Fruit fly (Drosophila melanogaster): ENCODE results near the gene alphaTub85E.
A peak's percentile ranks its signal among the peaks of the same experiment; 100 is the strongest.

alphaTub85E gene

dm6 chr3R:9730784-9731183 is 2.3 kb downstream of the alphaTub85E start, which contains the start of gene FoxP:
Gene FoxP, minus strand, starts transcription at chr3R:9730872.
- TF ChIP-seq CG10979 (tag; optimal IDR thresholded peaks at IDR 0.05) (peak; percentile 24), CG8290 (GFP tag; optimal IDR thresholded peaks at IDR 0.05) (no peak), CG8290 (tag; optimal IDR thresholded peaks at IDR 0.05) (no peak), gem (tag; optimal IDR thresholded peaks at IDR 0.05) (peak; percentile 46), Gsc (GFP tag; IDR thresholded peaks at IDR 0.05) (no peak), Kr (GFP tag; optimal IDR thresholded peaks at IDR 0.05) (no peak), CG14710 (tag; optimal IDR thresholded peaks at IDR 0.05) (peak; percentile 25), CG13424 (tag; optimal IDR thresholded peaks at IDR 0.05) (peak; percentile 47), ewg (GFP tag; optimal IDR thresholded peaks at IDR 0.05) (peak; percentile 88), phol (tag; optimal IDR thresholded peaks at IDR 0.05) (peak; percentile 24), CG18764 (GFP tag; optimal IDR thresholded peaks at IDR 0.05) (peak; percentile 61), CG30020 (tag; optimal IDR thresholded peaks at IDR 0.05) (peak; percentile 62), PHDP (tag; optimal IDR thresholded peaks at IDR 0.05) (peak; percentile 19)

- TF ChIP-seq HLH3B (GFP tag; IDR thresholded peaks at IDR 0.05), result no peak
- TF ChIP-seq Bgb (GFP tag; IDR thresholded peaks at IDR 0.05; ENCODE audit: partially characterized antibody), result peak; percentile 85
- no peak for TF ChIP-seq CHES-1-like (GFP tag; optimal IDR thresholded peaks at IDR 0.05)
- TF ChIP-seq br (optimal IDR thresholded peaks at IDR 0.05), result no peak
- no peak for TF ChIP-seq emc (GFP tag; optimal IDR thresholded peaks at IDR 0.05)
- peak; percentile 62 for TF ChIP-seq stwl (tag; optimal IDR thresholded peaks at IDR 0.05)
- no peak for TF ChIP-seq Awh (GFP tag; IDR thresholded peaks at IDR 0.05)
- TF ChIP-seq corto (GFP tag; optimal IDR thresholded peaks at IDR 0.05), result no peak
- TF ChIP-seq E2f1 (GFP tag; IDR thresholded peaks at IDR 0.05), result no peak
- TF ChIP-seq Hr78 (GFP tag; optimal IDR thresholded peaks at IDR 0.05), result no peak
- TF ChIP-seq CG32772 (GFP tag; IDR thresholded peaks at IDR 0.05), result no peak
- no peak for TF ChIP-seq CG7745 (tag; optimal IDR thresholded peaks at IDR 0.05)
- TF ChIP-seq pita (GFP tag; optimal IDR thresholded peaks at IDR 0.05), result peak; percentile 29
- TF ChIP-seq Pdp1 (GFP tag; optimal IDR thresholded peaks at IDR 0.05), result no peak
- no peak for TF ChIP-seq otp (GFP tag; IDR thresholded peaks at IDR 0.05)
- TF ChIP-seq CG10147 (GFP tag; optimal IDR thresholded peaks at IDR 0.05), result no peak
- no peak for TF ChIP-seq dan (GFP tag; IDR thresholded peaks at IDR 0.05)
- TF ChIP-seq Antp (GFP tag; optimal IDR thresholded peaks at IDR 0.05), result no peak
- TF ChIP-seq sna (GFP tag; IDR thresholded peaks at IDR 0.05; ENCODE audit: partially characterized antibody), result peak; percentile 83
- no peak for TF ChIP-seq crol (GFP tag; IDR thresholded peaks at IDR 0.05)
- no peak for TF ChIP-seq Rfx (GFP tag; IDR thresholded peaks at IDR 0.05)
- TF ChIP-seq CG6791 (GFP tag; IDR thresholded peaks at IDR 0.05; ENCODE audit: partially characterized antibody), result peak; percentile 88
- TF ChIP-seq CG8765 (GFP tag; IDR thresholded peaks at IDR 0.05), result no peak
- no peak for TF ChIP-seq Dip2 (GFP tag; IDR thresholded peaks at IDR 0.05)
- no peak for TF ChIP-seq bowl (GFP tag; IDR thresholded peaks at IDR 0.05)
- TF ChIP-seq ac (GFP tag; optimal IDR thresholded peaks at IDR 0.05), result no peak
- no peak for TF ChIP-seq kni (GFP tag; optimal IDR thresholded peaks at IDR 0.05)
- TF ChIP-seq abd-A (tag; optimal IDR thresholded peaks at IDR 0.05), result no peak
- no peak for TF ChIP-seq klu (GFP tag; IDR thresholded peaks at IDR 0.05)
- no peak for TF ChIP-seq Nf-YC (tag; optimal IDR thresholded peaks at IDR 0.05)
- TF ChIP-seq CG11696 (GFP tag; IDR thresholded peaks at IDR 0.05), result no peak
- no peak for TF ChIP-seq fd64A (GFP tag; optimal IDR thresholded peaks at IDR 0.05)
- no peak for TF ChIP-seq gem (tag; optimal IDR thresholded peaks at IDR 0.05)
- TF ChIP-seq CG6254 (GFP tag; optimal IDR thresholded peaks at IDR 0.05), result no peak
- TF ChIP-seq CG11456 (GFP tag; IDR thresholded peaks at IDR 0.05), result no peak
- peak; percentile 64; the same call in 2 of the 3 replicates for TF ChIP-seq CG7963 (GFP tag; IDR thresholded peaks at IDR 0.05; ENCODE audit: partially characterized antibody)
These were observed 7.7 kb downstream of the alphaTub85E start, which contains the start of gene hyd for dm6 chr3R:9725121-9725956. Gene hyd, minus strand, starts transcription at chr3R:9725615.

All from whole organism, embryonic.